Worm (Caenorhabditis elegans) whole organism, early embryonic: ENCODE data around the gene Y34B4A.7.

Source experiments
- ama-1 ChIP-seq: fragments of 150-350 bp; optimal IDR thresholded peaks from 2 replicates; lab custom pipeline; 2014
- ceh-36 ChIP-seq: sonication (generic microtip); optimal IDR thresholded peaks from 2 replicates; lab custom pipeline; 2016; ENCODE audit warnings: missing genetic modification characterization, inconsistent platforms, missing compliant biosample characterization
- pes-1 ChIP-seq: fragments of 200-800 bp; sonication (Bioruptor generic); IDR thresholded peaks from 2 replicates; pipeline ENCODE4 v1.3.6; 2022; ENCODE audit warnings: missing genetic modification reagents, missing genetic modification characterization, missing compliant biosample characterization
- scrt-1 ChIP-seq: fragments of 200-800 bp; sonication (Bioruptor generic); IDR thresholded peaks from 2 replicates; pipeline ENCODE4 v1.3.6; 2022; ENCODE audit warnings: missing genetic modification characterization, missing compliant biosample characterization

- no peak for TF ChIP-seq ceh-36
- TF ChIP-seq ama-1 (lab: Kevin White, UChicago), result no peak
- no peak for TF ChIP-seq scrt-1 (GFP tag; lab: Robert Waterston, UW)
- TF ChIP-seq pes-1 (GFP tag; lab: Robert Waterston, UW), result no peak
Measured at ce11 chrX:5279170-5279635, 35.1 kb downstream of the Y34B4A.7 start, which contains the start of gene Y34B4A.2.
